Worm (Caenorhabditis elegans) whole organism, late embryonic: ENCODE measurements around the gene Y73B6BL.289.
"Not testable (repeated sequence)": the region's sequence is repeated elsewhere in the genome, so short reads cannot be mapped to it uniquely, and the experiment has no call there.

Source experiments
- C08G9.2 ChIP-seq: sonication (generic microtip); optimal IDR thresholded peaks from 2 replicates; lab custom pipeline; 2016; ENCODE audit warnings: mild to moderate bottlenecking, missing genetic modification characterization, moderate library complexity, missing compliant biosample characterization
- C38D4.7 ChIP-seq: fragments of 200-800 bp; sonication (Bioruptor generic); optimal IDR thresholded peaks from 2 replicates; lab custom pipeline; 2018; ENCODE audit warnings: mild to moderate bottlenecking, missing genetic modification characterization, moderate library complexity, missing compliant biosample characterization
- F13H6.1 ChIP-seq: sonication (generic microtip); optimal IDR thresholded peaks from 2 replicates; lab custom pipeline; 2016; ENCODE audit warnings: missing genetic modification characterization, missing compliant biosample characterization
- T23F11.4 ChIP-seq: fragments of 200-800 bp; sonication (Bioruptor generic); optimal IDR thresholded peaks from 2 replicates; lab custom pipeline; 2018; ENCODE audit warnings: mild to moderate bottlenecking, missing genetic modification characterization, missing compliant biosample characterization
- ahr-1 ChIP-seq: sonication (generic microtip); optimal IDR thresholded peaks from 2 replicates; lab custom pipeline; 2016; ENCODE audit warnings: missing genetic modification characterization, missing compliant biosample characterization
- ceh-19 ChIP-seq: fragments of 200-800 bp; sonication (Bioruptor generic); optimal IDR thresholded peaks from 2 replicates; lab custom pipeline; 2018; ENCODE audit warnings: mild to moderate bottlenecking, missing genetic modification characterization, missing compliant biosample characterization
- ceh-24 ChIP-seq: sonication (generic microtip); optimal IDR thresholded peaks from 2 replicates; lab custom pipeline; 2016; ENCODE audit warnings: mild to moderate bottlenecking, missing genetic modification characterization, missing compliant biosample characterization
- ceh-30 ChIP-seq: fragments of 150-350 bp; optimal IDR thresholded peaks from 2 replicates; lab custom pipeline; 2014; ENCODE audit warnings: missing biosample characterization, missing genetic modification characterization
- ceh-31 ChIP-seq: sonication (generic microtip); optimal IDR thresholded peaks from 2 replicates; lab custom pipeline; 2016; ENCODE audit warnings: missing genetic modification characterization, missing compliant biosample characterization
- ceh-34 ChIP-seq: sonication (generic microtip); optimal IDR thresholded peaks from 2 replicates; lab custom pipeline; 2016; ENCODE audit warnings: mild to moderate bottlenecking, missing genetic modification characterization, missing compliant biosample characterization
- ceh-45 ChIP-seq: fragments of 200-800 bp; sonication (Bioruptor generic); IDR thresholded peaks from 2 replicates; pipeline ENCODE4 v1.3.6; 2022; ENCODE audit warnings: missing genetic modification reagents, missing genetic modification characterization, missing compliant biosample characterization
- ceh-6 ChIP-seq: fragments of 200-800 bp; sonication (Bioruptor generic); optimal IDR thresholded peaks from 2 replicates; lab custom pipeline; 2018; ENCODE audit warnings: mild to moderate bottlenecking, missing genetic modification characterization, missing compliant biosample characterization
- dmd-4 ChIP-seq: sonication (generic microtip); optimal IDR thresholded peaks from 2 replicates; lab custom pipeline; 2016; ENCODE audit warnings: borderline replicate concordance, missing genetic modification characterization, missing compliant biosample characterization
- elt-2 ChIP-seq: sonication (generic microtip); optimal IDR thresholded peaks from 2 replicates; lab custom pipeline; 2016; ENCODE audit warnings: missing genetic modification reagents, missing genetic modification characterization, missing compliant biosample characterization
- ets-4 ChIP-seq: sonication (generic microtip); optimal IDR thresholded peaks from 2 replicates; lab custom pipeline; 2016; ENCODE audit warnings: missing genetic modification characterization, missing compliant biosample characterization
- eyg-1 ChIP-seq: sonication (generic microtip); optimal IDR thresholded peaks from 2 replicates; lab custom pipeline; 2016; ENCODE audit warnings: missing genotype, missing genetic modification characterization, missing compliant biosample characterization
- hlh-15 ChIP-seq: sonication (generic microtip); optimal IDR thresholded peaks from 2 replicates; lab custom pipeline; 2016; ENCODE audit warnings: missing genetic modification characterization, missing compliant biosample characterization
- hlh-30 ChIP-seq: sonication (generic microtip); optimal IDR thresholded peaks from 2 replicates; lab custom pipeline; 2017; ENCODE audit warnings: antibody characterized with exemption, missing genetic modification characterization, missing compliant biosample characterization; ENCODE audit not compliant: insufficient read depth
- lim-6 ChIP-seq: sonication (generic microtip); optimal IDR thresholded peaks from 2 replicates; lab custom pipeline; 2016; ENCODE audit warnings: missing genetic modification characterization, missing compliant biosample characterization
- lin-11 ChIP-seq: fragments of 200-800 bp; sonication (Bioruptor generic); optimal IDR thresholded peaks from 2 replicates; lab custom pipeline; 2018; ENCODE audit warnings: mild to moderate bottlenecking, missing genetic modification characterization, missing compliant biosample characterization
- mec-3 ChIP-seq: sonication (generic microtip); optimal IDR thresholded peaks from 2 replicates; lab custom pipeline; 2016; ENCODE audit warnings: borderline replicate concordance, missing genetic modification characterization, missing compliant biosample characterization
- nfya-1 ChIP-seq: sonication (generic microtip); optimal IDR thresholded peaks from 2 replicates; lab custom pipeline; 2017; ENCODE audit warnings: missing genetic modification characterization, mild to moderate bottlenecking, missing compliant biosample characterization, antibody characterized with exemption, moderate library complexity
- nhr-11 ChIP-seq: fragments of 150-350 bp; optimal IDR thresholded peaks from 2 replicates; lab custom pipeline; 2014; ENCODE audit warnings: missing biosample characterization, missing genetic modification characterization
- nhr-232 ChIP-seq: sonication (generic microtip); optimal IDR thresholded peaks from 2 replicates; lab custom pipeline; 2016; ENCODE audit warnings: missing genetic modification characterization, missing compliant biosample characterization
- pag-3 ChIP-seq: sonication (generic microtip); optimal IDR thresholded peaks from 2 replicates; lab custom pipeline; 2016; ENCODE audit warnings: missing compliant biosample characterization, missing genetic modification characterization, borderline replicate concordance
- pat-9 ChIP-seq: fragments of 200-800 bp; sonication (Bioruptor generic); optimal IDR thresholded peaks from 2 replicates; lab custom pipeline; 2018; ENCODE audit warnings: mild to moderate bottlenecking, missing genetic modification characterization, moderate library complexity, missing compliant biosample characterization
- pha-4 ChIP-seq: fragments of 150-350 bp; optimal IDR thresholded peaks from 2 replicates; lab custom pipeline; 2018; ENCODE audit warnings: missing biosample characterization, missing genetic modification reagents, missing genetic modification characterization
- pros-1 ChIP-seq: fragments of 150-350 bp; optimal IDR thresholded peaks from 2 replicates; lab custom pipeline; 2014; ENCODE audit warnings: missing biosample characterization, missing genetic modification reagents, missing genetic modification characterization
- ref-2 ChIP-seq: sonication (generic microtip); optimal IDR thresholded peaks from 2 replicates; lab custom pipeline; 2016; ENCODE audit warnings: missing genetic modification characterization, missing compliant biosample characterization
- sox-4 ChIP-seq: sonication (generic microtip); optimal IDR thresholded peaks from 2 replicates; lab custom pipeline; 2017; ENCODE audit warnings: mild to moderate bottlenecking, missing genetic modification characterization, inconsistent platforms, missing compliant biosample characterization
- tbx-2 ChIP-seq: sonication (generic microtip); optimal IDR thresholded peaks from 2 replicates; lab custom pipeline; 2016; ENCODE audit warnings: missing genetic modification characterization, missing compliant biosample characterization
- unc-42 ChIP-seq: sonication (generic microtip); optimal IDR thresholded peaks from 2 replicates; lab custom pipeline; 2016; ENCODE audit warnings: missing genotype, missing genetic modification characterization, missing compliant biosample characterization
- unc-55 ChIP-seq: sonication (generic microtip); optimal IDR thresholded peaks from 2 replicates; lab custom pipeline; 2017; ENCODE audit warnings: missing biosample characterization, missing genetic modification reagents, missing genetic modification characterization
- unc-86 ChIP-seq: sonication (generic microtip); optimal IDR thresholded peaks from 2 replicates; lab custom pipeline; 2016; ENCODE audit warnings: missing genetic modification characterization, missing compliant biosample characterization

Gene Y73B6BL.289

DNA sequence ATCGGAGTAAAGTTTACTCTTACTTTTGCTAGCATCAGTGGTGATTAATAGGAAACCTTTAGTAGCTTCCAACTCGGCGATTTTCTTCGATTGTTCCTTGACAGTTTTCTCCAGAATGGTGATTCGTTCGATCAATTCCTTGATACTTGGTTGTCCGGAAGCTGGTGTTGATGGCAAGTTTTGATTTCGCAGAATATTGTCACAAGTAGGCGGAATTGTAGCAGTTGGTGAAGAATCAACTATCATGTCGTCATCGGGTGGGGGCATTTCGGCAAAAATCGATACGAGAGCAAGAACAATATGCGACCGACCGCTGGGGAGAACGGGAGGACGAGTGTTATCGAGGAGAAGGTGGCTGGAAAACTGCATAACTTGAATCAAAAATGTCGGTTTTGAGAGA, at the start of gene Y73B6BL.289:
Gene Y73B6BL.289 (plus strand): TSS at position 301 of the 400 bp plus-strand sequence.
- TF ChIP-seq lin-11, eyg-1, F13H6.1 (tag; lab: Kevin White, UChicago): not testable (repeated sequence)

DNA sequence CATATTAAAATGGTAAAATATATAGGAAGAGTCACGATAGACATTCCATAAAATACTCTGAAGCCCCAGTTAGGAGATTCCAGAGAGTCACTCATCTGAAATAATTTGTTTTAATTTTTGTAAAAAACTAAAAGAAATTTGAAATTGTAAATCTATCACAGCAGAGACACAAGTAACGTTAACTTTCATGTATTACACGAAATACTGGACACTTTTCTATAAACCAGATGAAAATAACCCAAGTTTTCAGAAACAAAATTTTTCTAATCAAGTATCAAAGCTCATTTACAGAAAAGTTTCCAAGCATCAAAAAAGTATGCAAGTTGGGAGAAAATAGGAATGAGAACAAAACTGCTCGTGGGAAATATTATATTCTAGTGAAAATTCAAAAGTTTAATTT, 49.1 kb upstream of the Y73B6BL.289 start, which contains the start of gene srv-27:
Gene srv-27 (minus strand): TSS at position 101 of the 400 bp plus-strand sequence.
- TF ChIP-seq pha-4 (tag; lab: Kevin White, UChicago) (no peak), unc-55 (GFP tag; lab: Kevin White, UChicago) (no peak), mec-3 (tag; lab: Kevin White, UChicago) (no peak), unc-86 (tag; lab: Kevin White, UChicago) (no peak), ceh-31 (tag; lab: Kevin White, UChicago) (no peak), ahr-1 (no peak), pros-1 (tag; lab: Kevin White, UChicago) (no peak), ceh-30 (tag; lab: Kevin White, UChicago) (no peak), lim-6 (tag; lab: Kevin White, UChicago) (no peak), pat-9 (tag; lab: Kevin White, UChicago) (no peak), eyg-1 (tag; lab: Kevin White, UChicago) (no peak)

DNA sequence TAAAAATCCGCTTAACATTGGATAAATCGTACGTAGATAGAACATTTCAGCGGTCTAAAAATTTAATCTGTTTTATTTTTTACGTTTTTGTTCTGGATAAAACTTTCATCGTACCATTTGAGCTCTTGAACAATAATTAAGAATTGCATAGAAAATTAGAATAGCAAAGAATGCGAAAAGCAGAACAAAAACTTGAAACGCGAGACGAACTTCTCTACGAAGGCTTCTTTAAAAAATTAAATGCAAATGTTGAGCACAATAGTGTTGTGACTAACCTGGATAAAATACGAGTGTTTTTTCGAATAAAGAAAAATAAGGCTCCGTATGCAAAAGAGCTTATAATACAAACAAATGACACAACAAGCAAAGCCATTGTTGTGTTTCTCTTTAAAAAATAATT, 47.8 kb upstream of the Y73B6BL.289 start:
- no peak for TF ChIP-seq hlh-30 (tag; lab: Kevin White, UChicago)
- no peak for TF ChIP-seq C38D4.7 (GFP tag; lab: Kevin White, UChicago)
- TF ChIP-seq ceh-45 (GFP tag; lab: Robert Waterston, UW), result no peak
- no peak for TF ChIP-seq tbx-2 (tag; lab: Kevin White, UChicago)
- no peak for TF ChIP-seq T23F11.4 (GFP tag; lab: Kevin White, UChicago)
- TF ChIP-seq dmd-4, result no peak
- no peak for TF ChIP-seq nfya-1

DNA sequence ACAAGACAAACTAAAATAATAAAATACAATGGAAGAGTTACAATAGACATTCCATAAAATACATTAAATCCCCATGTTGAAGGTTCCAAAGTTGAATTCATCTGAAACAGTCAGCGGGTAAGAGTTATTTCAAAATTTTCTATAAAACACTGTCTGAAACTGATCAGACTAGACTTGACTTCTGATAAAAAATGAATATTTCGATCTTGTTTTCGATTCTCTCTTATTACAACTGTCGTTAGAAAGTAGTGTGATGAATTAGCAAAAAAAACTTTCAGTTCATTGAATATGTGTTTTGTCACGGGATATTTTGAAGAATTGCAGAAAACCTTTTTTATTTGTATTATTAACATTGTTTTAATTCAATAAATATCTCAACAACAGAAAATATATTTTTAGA, 45.5 kb upstream of the Y73B6BL.289 start, which contains the start of gene srv-26:
Gene srv-26 (minus strand): TSS at position 101 of the 400 bp plus-strand sequence.
- TF ChIP-seq sox-4 (tag; lab: Kevin White, UChicago) (no peak), ahr-1 (no peak), mec-3 (tag; lab: Kevin White, UChicago) (no peak), nhr-11 (tag; lab: Kevin White, UChicago) (no peak), ceh-34 (no peak), unc-42 (tag; lab: Kevin White, UChicago) (no peak), elt-2 (no peak), nhr-232 (tag; lab: Kevin White, UChicago) (no peak), dmd-4 (no peak), C08G9.2 (no peak), nfya-1 (no peak), ceh-24 (tag; lab: Kevin White, UChicago) (no peak), T23F11.4 (GFP tag; lab: Kevin White, UChicago) (no peak), ceh-19 (GFP tag; lab: Kevin White, UChicago) (no peak), hlh-30 (tag; lab: Kevin White, UChicago) (no peak), ets-4 (tag; lab: Kevin White, UChicago) (no peak)

DNA sequence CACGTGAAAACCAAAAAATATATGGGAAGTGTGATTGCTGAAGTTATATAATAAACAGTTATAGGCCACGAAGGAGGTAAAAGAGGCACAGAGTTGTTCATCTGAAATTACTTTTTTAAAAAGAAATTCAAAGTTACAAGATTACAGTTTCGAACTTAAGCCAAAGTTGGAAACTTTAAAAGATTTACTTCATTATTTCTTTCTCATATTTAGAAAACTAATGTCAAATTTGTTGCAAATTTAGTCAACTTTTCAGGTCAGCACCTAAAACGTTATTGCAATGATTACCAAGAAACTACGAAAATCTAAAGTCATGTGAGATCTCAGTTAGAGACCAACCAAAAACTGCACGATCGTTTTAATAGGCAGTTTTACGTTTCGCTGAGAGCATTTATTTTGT, 43.7 kb upstream of the Y73B6BL.289 start, which contains the start of gene srv-25:
Gene srv-25 (minus strand): TSS at position 101 of the 400 bp plus-strand sequence.
- TF ChIP-seq hlh-15 (tag; lab: Kevin White, UChicago) (no peak), sox-4 (tag; lab: Kevin White, UChicago) (no peak)

DNA sequence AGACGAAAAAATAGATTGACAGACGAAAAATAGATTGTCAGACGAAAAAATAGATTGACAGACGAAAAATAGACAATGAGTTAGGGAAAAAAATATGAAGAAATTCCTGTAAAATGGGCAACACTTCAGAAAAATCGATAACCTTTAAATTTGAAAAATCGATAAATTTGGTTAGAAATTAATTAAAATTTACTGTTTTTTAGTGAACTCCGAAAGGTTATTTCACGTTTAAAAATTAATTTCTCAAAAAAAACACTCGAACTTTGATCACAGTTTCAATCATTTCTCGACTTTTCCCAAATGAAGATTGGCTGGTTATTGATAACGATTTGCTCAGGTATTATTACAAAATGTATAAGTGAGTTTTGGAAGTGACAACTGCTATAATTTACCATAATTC, 39.9 kb upstream of the Y73B6BL.289 start, which contains the start of gene csp-2:
Gene csp-2 (plus strand): TSS at position 301 of the 400 bp plus-strand sequence.
- TF ChIP-seq pros-1 (tag; lab: Kevin White, UChicago) (no peak), ref-2 (tag; lab: Kevin White, UChicago) (no peak), ceh-6 (GFP tag; lab: Kevin White, UChicago) (no peak), C08G9.2 (no peak), elt-2 (no peak), hlh-30 (tag; lab: Kevin White, UChicago) (no peak), pag-3 (tag; lab: Kevin White, UChicago) (no peak), lim-6 (tag; lab: Kevin White, UChicago) (no peak), unc-86 (tag; lab: Kevin White, UChicago) (no peak), nfya-1 (no peak)
